Worm (Caenorhabditis elegans): ENCODE results near the gene cyn-11.

Gene cyn-11

ce11 chrII:8714913-8715447, 1.1 kb downstream of the cyn-11 start, which contains the start of the genes rab-21 and T01B7.13:
rab-21 (minus strand) TSS chrII:8715013.
T01B7.13 (plus strand) TSS chrII:8715397.
- TF ChIP-seq ceh-58 (GFP tag; IDR thresholded peaks at IDR 0.05) (no peak), ceh-100 (GFP tag; IDR thresholded peaks at IDR 0.05) (no peak), lir-1 (GFP tag; conservative IDR thresholded peaks at IDR 0.05) (no peak), Y53G8AR.9 (GFP tag; conservative IDR thresholded peaks at IDR 0.05) (no peak), nhr-90 (tag; optimal IDR thresholded peaks at IDR 0.05) (no peak), F52B5.7 (tag; optimal IDR thresholded peaks at IDR 0.05) (no peak)

- no peak for TF ChIP-seq bed-1 (GFP tag; IDR thresholded peaks at IDR 0.05)
- no peak for TF ChIP-seq attf-6 (GFP tag; IDR thresholded peaks at IDR 0.05)
- TF ChIP-seq lin-26 (GFP tag; IDR thresholded peaks at IDR 0.05), result no peak
- TF ChIP-seq C06A6.2 (GFP tag; conservative IDR thresholded peaks at IDR 0.05), result no peak
- no peak for TF ChIP-seq ztf-26 (tag; optimal IDR thresholded peaks at IDR 0.05)
Observed at ce11 chrII:8710317-8710716, 5.8 kb downstream of the cyn-11 start, which contains the start of gene srg-15. srg-15 (minus strand) TSS chrII:8710417.

DNA sequence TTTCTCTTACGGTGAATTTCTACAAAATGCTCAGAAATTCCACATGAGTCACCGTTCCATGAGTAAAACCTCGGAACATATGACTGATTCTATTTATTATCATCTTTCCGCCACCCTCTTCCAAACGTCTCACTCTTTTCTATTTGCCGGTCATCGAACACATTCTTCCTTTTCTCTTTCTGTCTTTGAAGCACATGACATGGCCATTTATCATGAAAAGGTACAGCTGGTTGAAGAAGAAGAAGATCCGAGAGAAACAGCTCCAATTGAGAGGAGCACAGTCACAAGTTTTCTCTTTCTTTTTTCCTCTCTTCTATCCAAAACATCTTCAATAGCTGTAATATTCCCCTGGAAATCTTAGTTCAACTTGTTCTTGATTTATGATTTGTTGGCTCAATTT, 9.1 kb downstream of the cyn-11 start, which contains the start of gene cup-16:
Gene cup-16 (plus strand): TSS at position 132 of the 400 bp plus-strand sequence.
- peak; percentile 49 for TF ChIP-seq somi-1 (GFP tag; optimal IDR thresholded peaks at IDR 0.05)
- no peak for TF ChIP-seq mxl-1 (tag; optimal IDR thresholded peaks at IDR 0.05)
- no peak for TF ChIP-seq snpc-1.3 (tag; optimal IDR thresholded peaks at IDR 0.05; ENCODE audit: insufficient read depth)
- TF ChIP-seq F55B11.4 (tag; optimal IDR thresholded peaks at IDR 0.05; ENCODE audit: borderline replicate concordance, insufficient read depth), result no peak
- TF ChIP-seq ets-4 (GFP tag; optimal IDR thresholded peaks at IDR 0.05), result no peak
- no peak for TF ChIP-seq efl-1 (GFP tag; optimal IDR thresholded peaks at IDR 0.05)
- TF ChIP-seq nhr-90 (tag; optimal IDR thresholded peaks at IDR 0.05), result no peak
- no peak for TF ChIP-seq ceh-27 (GFP tag; optimal IDR thresholded peaks at IDR 0.05)
- TF ChIP-seq Y79H2A.3 (GFP tag; conservative IDR thresholded peaks at IDR 0.05), result no peak

- no peak for TF ChIP-seq ekl-4 (GFP tag; IDR thresholded peaks at IDR 0.05)
- TF ChIP-seq somi-1 (GFP tag; optimal IDR thresholded peaks at IDR 0.05), result no peak
- TF ChIP-seq nhr-80 (tag; optimal IDR thresholded peaks at IDR 0.05), result peak; percentile 16
- no peak for TF ChIP-seq K12H6.12 (tag; optimal IDR thresholded peaks at IDR 0.05)
Observed at ce11 chrII:8704413-8704874, 11.6 kb downstream of the cyn-11 start, which contains the start of gene prx-5. prx-5 (plus strand) TSS chrII:8704824.

DNA sequence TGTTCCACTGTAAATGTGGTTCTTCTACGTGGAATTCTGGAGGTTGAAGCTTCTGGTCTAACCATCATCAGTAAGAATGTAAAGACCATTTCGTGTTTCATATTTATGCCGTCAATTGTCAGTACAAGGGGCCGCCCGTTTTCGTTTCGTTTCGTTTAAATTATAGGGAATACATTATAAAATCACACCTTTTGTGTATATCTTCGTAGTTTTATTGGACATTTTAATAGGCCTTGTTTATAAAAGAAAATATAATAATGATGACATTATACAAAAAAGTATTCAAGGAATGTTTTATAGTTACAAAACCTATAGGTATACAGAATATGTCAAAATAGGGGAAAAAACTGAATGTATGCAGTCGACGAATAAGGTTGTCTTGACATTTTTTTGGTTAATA, 12.4 kb downstream of the cyn-11 start, which contains the start of gene ceh-7:
Gene ceh-7 (minus strand): TSS at position 101 of the 400 bp plus-strand sequence.
- no peak for TF ChIP-seq ceh-40 (GFP tag; IDR thresholded peaks at IDR 0.05)
- no peak for TF ChIP-seq atf-7 (tag; optimal IDR thresholded peaks at IDR 0.05)
- no peak for TF ChIP-seq ama-1 (optimal IDR thresholded peaks at IDR 0.05)
- TF ChIP-seq ama-1 (GFP tag; optimal IDR thresholded peaks at IDR 0.05), result no peak
- TF ChIP-seq D2030.7 (GFP tag; IDR thresholded peaks at IDR 0.05), result no peak
- TF ChIP-seq ccch-3 (GFP tag; optimal IDR thresholded peaks at IDR 0.05), result no peak
- TF ChIP-seq egl-18 (GFP tag; IDR thresholded peaks at IDR 0.05), result no peak
- no peak for TF ChIP-seq xnd-1 (tag; optimal IDR thresholded peaks at IDR 0.05)
- no peak for TF ChIP-seq F49E8.2 (tag; optimal IDR thresholded peaks at IDR 0.05; ENCODE audit: insufficient read depth)
- TF ChIP-seq ceh-58 (GFP tag; IDR thresholded peaks at IDR 0.05), result no peak
- no peak for TF ChIP-seq ztf-6 (GFP tag; IDR thresholded peaks at IDR 0.05)
- no peak for TF ChIP-seq madf-8 (GFP tag; conservative IDR thresholded peaks at IDR 0.05)
- TF ChIP-seq nhr-179 (tag; optimal IDR thresholded peaks at IDR 0.05), result no peak
- no peak for TF ChIP-seq let-526 (GFP tag; IDR thresholded peaks at IDR 0.05)
- TF ChIP-seq hrde-1 (tag; optimal IDR thresholded peaks at IDR 0.05; ENCODE audit: borderline replicate concordance), result no peak
- TF ChIP-seq B0261.1 (tag; optimal IDR thresholded peaks at IDR 0.05), result no peak
- TF ChIP-seq rpc-1 (optimal IDR thresholded peaks at IDR 0.05), result no peak
- no peak for TF ChIP-seq rpc-1 (tag; optimal IDR thresholded peaks at IDR 0.05)
- no peak for TF ChIP-seq rec-8 (tag; optimal IDR thresholded peaks at IDR 0.05)
- no peak for TF ChIP-seq egl-44 (GFP tag; IDR thresholded peaks at IDR 0.05)
- TF ChIP-seq pbrm-1 (GFP tag; IDR thresholded peaks at IDR 0.05), result no peak
- TF ChIP-seq lsl-1 (GFP tag; optimal IDR thresholded peaks at IDR 0.05), result no peak
